Fruit fly (Drosophila melanogaster) whole organism, prepupa: ENCODE data around the gene CG10702.

Source experiments
- CG11902 ChIP-seq: fragments of 200-800 bp; sonication (Bioruptor generic); optimal IDR thresholded peaks from 3 replicates; lab custom pipeline; 2016; ENCODE audit warnings: missing biosample characterization, missing genetic modification characterization
- CG15336 ChIP-seq: fragments of 200-800 bp; sonication (Bioruptor generic); IDR thresholded peaks from 2 replicates; pipeline ENCODE4 v1.3.6; 2022; ENCODE audit warnings: missing biosample characterization, missing genetic modification characterization
- CG3919 ChIP-seq: fragments of 200-800 bp; sonication (Bioruptor generic); optimal IDR thresholded peaks from 3 replicates; lab custom pipeline; 2016; ENCODE audit warnings: missing biosample characterization, missing genetic modification characterization
- Eip75B ChIP-seq: fragments of 200-800 bp; sonication (Bioruptor generic); optimal IDR thresholded peaks from 3 replicates; lab custom pipeline; 2016; ENCODE audit warnings: missing biosample characterization, missing genetic modification characterization
- fd59A ChIP-seq: fragments of 200-800 bp; sonication (Bioruptor generic); optimal IDR thresholded peaks from 2 replicates; lab custom pipeline; 2017; ENCODE audit warnings: missing biosample characterization, mild to moderate bottlenecking, missing genetic modification characterization, missing genetic modification reagents
- salr ChIP-seq, 2 experiments: fragments of 200-800 bp; sonication (Bioruptor generic); optimal IDR thresholded peaks; 3 replicates each; lab custom pipeline; 2016 to 2018; ENCODE audit warnings: missing biosample characterization in 2 of 2, missing genetic modification characterization in 2 of 2, mild to moderate bottlenecking in 1 of 2

DNA sequence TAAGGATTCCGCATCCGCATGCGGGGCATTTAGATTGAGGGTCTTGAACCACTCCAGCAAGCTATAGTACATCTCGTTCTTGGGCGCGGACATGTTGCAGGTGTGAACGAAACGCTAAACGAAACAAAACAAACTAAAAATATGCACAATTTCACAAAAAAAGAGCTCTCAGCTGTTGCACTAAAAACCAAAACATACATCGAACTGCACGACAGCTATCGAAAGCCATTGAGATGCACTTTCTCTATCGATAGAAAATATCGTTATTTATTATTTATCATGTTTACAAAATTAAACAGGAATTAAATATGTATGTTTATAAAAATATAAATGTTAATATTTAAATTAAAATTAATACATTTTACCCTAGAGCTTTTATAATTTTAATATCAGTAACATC, 36.4 kb downstream of the CG10702 start, which contains the start of gene hook:
- TF ChIP-seq CG15336 (no peak), CG11902 (no peak), salr (GFP tag; optimal IDR thresholded peaks at IDR 0.05; lab: Kevin White, UChicago) (no peak), Eip75B (no peak), fd59A (GFP tag; lab: Kevin White, UChicago) (no peak), CG3919 (no peak)
